Fruit fly (Drosophila melanogaster): Measurements from ENCODE around the gene Chchd3.
A peak's percentile ranks its signal among the peaks of the same experiment; 100 is the strongest.

Chchd3 gene

dm6 chr3R:31064653-31065322 lies 11.1 kb upstream of the Chchd3 start, which contains the start of gene Sox100B:
Gene Sox100B, plus strand, starts transcription at chr3R:31065253.
- no peak for TF ChIP-seq CG7101 (tag; optimal IDR thresholded peaks at IDR 0.05)
- TF ChIP-seq kay (GFP tag; ENCODE audit: borderline replicate concordance), result peak; percentile 41

- TF ChIP-seq CG5204 (GFP tag; optimal IDR thresholded peaks at IDR 0.05) (no peak), kay (GFP tag; ENCODE audit: borderline replicate concordance) (peak; percentile 8)
Observed at dm6 chr3R:31062344-31062964, 8.7 kb upstream of the Chchd3 start.

DNA sequence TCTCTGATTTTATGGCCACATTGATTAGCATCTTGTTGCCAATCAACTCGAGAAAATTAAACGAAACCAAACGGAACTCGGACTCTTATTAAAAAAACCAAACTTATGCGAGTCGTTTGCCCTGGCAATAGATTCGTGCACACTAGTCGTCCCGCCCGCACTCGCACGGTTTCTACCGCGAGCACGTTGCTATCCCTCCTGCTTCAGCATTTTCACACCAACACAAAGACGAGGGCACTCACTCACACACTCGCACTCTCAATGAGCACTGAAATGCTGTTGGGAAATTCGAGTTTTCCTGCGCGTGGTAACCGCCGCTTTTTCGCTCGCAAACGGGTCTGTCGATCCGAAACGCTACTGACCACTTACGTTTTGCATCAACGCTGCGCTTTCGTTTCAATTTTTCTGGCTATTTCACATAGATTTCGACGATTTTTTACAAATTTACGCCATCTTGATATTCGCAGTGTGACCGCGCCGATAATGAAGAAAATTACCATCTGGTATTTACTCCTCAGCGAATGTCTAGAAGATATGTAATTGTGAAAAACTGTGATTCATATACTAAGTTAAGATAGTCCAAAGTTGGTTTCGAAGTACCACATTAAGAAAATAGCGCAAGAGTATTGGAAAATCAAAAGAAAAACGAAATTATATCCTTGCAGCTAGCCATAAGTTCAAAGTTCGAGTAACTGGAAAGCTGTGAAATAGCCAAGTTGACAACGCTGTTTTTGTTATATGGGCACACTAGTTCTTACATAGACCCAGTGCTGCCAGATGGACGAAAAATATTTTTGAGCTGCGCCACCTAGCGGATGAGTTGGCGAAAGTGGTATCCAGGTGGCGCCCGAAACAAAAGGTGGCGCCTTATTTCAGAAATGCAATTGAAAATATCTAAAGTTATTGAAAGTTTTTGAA lies 7.3 kb upstream of the Chchd3 start, which contains the start of gene dco:
TSS of gene dco (minus strand) at position 503 of the 918 bp plus-strand sequence.
- TF ChIP-seq Mnt (GFP tag; optimal IDR thresholded peaks at IDR 0.05), result peak; percentile 88
- peak; percentile 86 for TF ChIP-seq Hr96 (GFP tag; optimal IDR thresholded peaks at IDR 0.05)
- peak; percentile 77 for TF ChIP-seq tj (GFP tag; optimal IDR thresholded peaks at IDR 0.05)
- TF ChIP-seq CG7101 (tag; optimal IDR thresholded peaks at IDR 0.05), result peak; percentile 37
- TF ChIP-seq pad (GFP tag; optimal IDR thresholded peaks at IDR 0.05), result peak; percentile 54
- TF ChIP-seq CG5204 (GFP tag; optimal IDR thresholded peaks at IDR 0.05), result peak; percentile 44
- TF ChIP-seq CG7045 (GFP tag; optimal IDR thresholded peaks at IDR 0.05), result peak; percentile 38
- peak; percentile 52 for TF ChIP-seq bab1 (GFP tag; optimal IDR thresholded peaks at IDR 0.05)
- TF ChIP-seq toe (GFP tag; optimal IDR thresholded peaks at IDR 0.05), result peak; percentile 64
- TF ChIP-seq CG11617 (GFP tag; optimal IDR thresholded peaks at IDR 0.05), result no peak
- peak; percentile 42 for TF ChIP-seq Crg-1 (GFP tag; optimal IDR thresholded peaks at IDR 0.05)
- no peak for TF ChIP-seq CG14711 (tag; optimal IDR thresholded peaks at IDR 0.05)
- no peak for TF ChIP-seq cnc (optimal IDR thresholded peaks at IDR 0.05)
- peak; percentile 7 for TF ChIP-seq CG12768 (GFP tag; optimal IDR thresholded peaks at IDR 0.05)
- TF ChIP-seq ovo (GFP tag; optimal IDR thresholded peaks at IDR 0.05), result no peak
- TF ChIP-seq cic (GFP tag; optimal IDR thresholded peaks at IDR 0.05), result no peak
- TF ChIP-seq CG1620 (GFP tag; optimal IDR thresholded peaks at IDR 0.05), result peak; percentile 69
- no peak for TF ChIP-seq CG33017 (tag; optimal IDR thresholded peaks at IDR 0.05)
- TF ChIP-seq kay (GFP tag; ENCODE audit: borderline replicate concordance), result no peak
- no peak for TF ChIP-seq Clk (GFP tag; optimal IDR thresholded peaks at IDR 0.05)

- peak; percentile 32 for TF ChIP-seq CG7045 (GFP tag; optimal IDR thresholded peaks at IDR 0.05)
- no peak for TF ChIP-seq Mnt (GFP tag; optimal IDR thresholded peaks at IDR 0.05)
- TF ChIP-seq CG11617 (GFP tag; optimal IDR thresholded peaks at IDR 0.05), result no peak
- TF ChIP-seq CG5204 (GFP tag; optimal IDR thresholded peaks at IDR 0.05), result peak; percentile 30
- TF ChIP-seq tj (GFP tag; optimal IDR thresholded peaks at IDR 0.05), result no peak
- TF ChIP-seq CG1620 (GFP tag; optimal IDR thresholded peaks at IDR 0.05), result no peak
- no peak for TF ChIP-seq Clk (GFP tag; optimal IDR thresholded peaks at IDR 0.05)
- peak; percentile 98 for TF ChIP-seq ovo (GFP tag; optimal IDR thresholded peaks at IDR 0.05)
- TF ChIP-seq pad (GFP tag; optimal IDR thresholded peaks at IDR 0.05), result peak; percentile 98
Observed at dm6 chr3R:31059807-31060707, 6.3 kb upstream of the Chchd3 start.

DNA sequence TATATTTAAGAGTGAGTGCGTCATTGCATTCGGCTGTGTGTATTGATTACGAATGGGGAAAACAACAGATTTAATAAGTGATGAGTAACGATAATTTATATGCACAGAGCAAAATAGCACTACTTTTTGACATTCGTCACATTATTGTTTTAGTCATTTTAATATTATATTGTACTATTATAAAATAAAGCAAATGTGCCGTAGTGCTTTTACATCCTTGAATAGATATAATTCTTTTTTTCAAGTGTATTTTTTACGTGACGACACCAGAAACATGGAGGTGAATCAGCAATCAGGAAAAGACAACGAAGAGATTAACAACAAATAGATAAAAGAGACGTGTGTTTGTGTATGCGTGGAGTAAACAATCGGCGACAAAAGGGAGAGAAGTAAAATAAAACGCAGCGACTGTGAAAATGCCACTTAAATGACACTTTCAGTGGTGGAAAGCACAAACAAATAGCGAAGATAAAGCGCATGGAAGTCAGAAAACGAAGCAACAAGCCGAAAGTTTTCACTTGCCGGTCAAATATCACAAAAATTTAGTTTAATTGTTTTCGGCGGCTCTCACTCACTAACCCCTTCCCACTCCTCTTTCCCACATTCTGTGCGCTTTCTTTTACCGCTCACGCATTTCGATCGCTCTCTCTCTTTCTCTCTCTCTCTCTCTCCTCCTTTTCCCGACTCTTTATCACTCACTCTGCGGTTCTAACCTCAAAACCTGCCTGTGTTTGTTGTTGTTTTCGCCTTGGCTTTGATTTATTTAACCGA lies 5.5 kb upstream of the Chchd3 start:
- TF ChIP-seq CG14711 (tag; optimal IDR thresholded peaks at IDR 0.05), result peak; percentile 80
- TF ChIP-seq CG12768 (GFP tag; optimal IDR thresholded peaks at IDR 0.05), result peak; percentile 81
- TF ChIP-seq CG7101 (tag; optimal IDR thresholded peaks at IDR 0.05), result peak; percentile 80
- TF ChIP-seq tj (GFP tag; optimal IDR thresholded peaks at IDR 0.05), result peak; percentile 78
- no peak for TF ChIP-seq cnc (optimal IDR thresholded peaks at IDR 0.05)
- no peak for TF ChIP-seq toe (GFP tag; optimal IDR thresholded peaks at IDR 0.05)
- no peak for TF ChIP-seq Crg-1 (GFP tag; optimal IDR thresholded peaks at IDR 0.05)
- peak; percentile 68 for TF ChIP-seq Clk (GFP tag; optimal IDR thresholded peaks at IDR 0.05)
- peak; percentile 99 for TF ChIP-seq kay (GFP tag; ENCODE audit: borderline replicate concordance)
- peak; percentile 17 for TF ChIP-seq Hr96 (GFP tag; optimal IDR thresholded peaks at IDR 0.05)
- peak; percentile 83 for TF ChIP-seq CG7045 (GFP tag; optimal IDR thresholded peaks at IDR 0.05)
- TF ChIP-seq bab1 (GFP tag; optimal IDR thresholded peaks at IDR 0.05), result peak; percentile 83
- TF ChIP-seq ovo (GFP tag; optimal IDR thresholded peaks at IDR 0.05), result no peak
- TF ChIP-seq CG1620 (GFP tag; optimal IDR thresholded peaks at IDR 0.05), result no peak
- no peak for TF ChIP-seq pad (GFP tag; optimal IDR thresholded peaks at IDR 0.05)
- TF ChIP-seq Mnt (GFP tag; optimal IDR thresholded peaks at IDR 0.05), result no peak
- peak; percentile 68 for TF ChIP-seq cic (GFP tag; optimal IDR thresholded peaks at IDR 0.05)
- TF ChIP-seq CG5204 (GFP tag; optimal IDR thresholded peaks at IDR 0.05), result no peak
- peak; percentile 77 for TF ChIP-seq CG11617 (GFP tag; optimal IDR thresholded peaks at IDR 0.05)
- peak; percentile 79 for TF ChIP-seq CG33017 (tag; optimal IDR thresholded peaks at IDR 0.05)
